Worm (Caenorhabditis elegans): ENCODE results near the gene lgc-23.

Gene lgc-23

ce11 chrX:12095200-12095599 is 30.2 kb downstream of the lgc-23 start:
- TF ChIP-seq ztf-4 (tag; optimal IDR thresholded peaks at IDR 0.05), result no peak
- peak; percentile 11 for TF ChIP-seq pqm-1 (tag; optimal IDR thresholded peaks at IDR 0.05)

- TF ChIP-seq snpc-4 (tag; optimal IDR thresholded peaks at IDR 0.05), result no peak
- no peak for TF ChIP-seq fkh-10 (GFP tag; optimal IDR thresholded peaks at IDR 0.05)
- TF ChIP-seq ceh-16 (tag; optimal IDR thresholded peaks at IDR 0.05), result no peak
- TF ChIP-seq fos-1 (tag; optimal IDR thresholded peaks at IDR 0.05), result no peak
- TF ChIP-seq mdl-1 (tag; optimal IDR thresholded peaks at IDR 0.05), result no peak
- TF ChIP-seq skn-1 (tag; optimal IDR thresholded peaks at IDR 0.05), result no peak
- no peak for TF ChIP-seq nhr-23 (tag; optimal IDR thresholded peaks at IDR 0.05)
- no peak for TF ChIP-seq sea-2 (GFP tag; optimal IDR thresholded peaks at IDR 0.05)
- TF ChIP-seq elt-3 (tag; optimal IDR thresholded peaks at IDR 0.05), result no peak
- TF ChIP-seq ceh-82 (tag; optimal IDR thresholded peaks at IDR 0.05), result no peak
These were observed 33.0 kb downstream of the lgc-23 start for ce11 chrX:12097995-12098394.

ce11 chrX:12103712-12104111 is 38.7 kb downstream of the lgc-23 start, which contains the start of gene W03G11.3:
TSS of gene W03G11.3 (minus strand) at chrX:12103812.
- no peak for TF ChIP-seq pqm-1 (tag; optimal IDR thresholded peaks at IDR 0.05)
- no peak for TF ChIP-seq ceh-9 (tag; optimal IDR thresholded peaks at IDR 0.05)
- TF ChIP-seq nhr-28 (tag; optimal IDR thresholded peaks at IDR 0.05), result no peak
- TF ChIP-seq nfya-1 (tag; optimal IDR thresholded peaks at IDR 0.05; ENCODE audit: insufficient read depth), result no peak
- no peak for TF ChIP-seq jun-1 (tag; optimal IDR thresholded peaks at IDR 0.05)
- no peak for TF ChIP-seq nhr-67 (tag; optimal IDR thresholded peaks at IDR 0.05)
- TF ChIP-seq nhr-12 (tag; optimal IDR thresholded peaks at IDR 0.05), result no peak
- no peak for TF ChIP-seq elt-1 (tag; optimal IDR thresholded peaks at IDR 0.05)
- no peak for TF ChIP-seq egl-5 (tag; optimal IDR thresholded peaks at IDR 0.05)
- no peak for TF ChIP-seq tbx-2 (tag; optimal IDR thresholded peaks at IDR 0.05)
- no peak for TF ChIP-seq nhr-11 (tag; optimal IDR thresholded peaks at IDR 0.05)
- no peak for TF ChIP-seq nhr-237 (tag; optimal IDR thresholded peaks at IDR 0.05)
- TF ChIP-seq nhr-43 (tag; optimal IDR thresholded peaks at IDR 0.05; ENCODE audit: poor library complexity, severe bottlenecking), result no peak
- no peak for TF ChIP-seq ztf-4 (tag; optimal IDR thresholded peaks at IDR 0.05)

ce11 chrX:12104630-12105029 is 39.6 kb downstream of the lgc-23 start, which contains the start of gene col-181:
TSS of gene col-181 (plus strand) at chrX:12104930.
- no peak for TF ChIP-seq pqm-1 (tag; optimal IDR thresholded peaks at IDR 0.05)
- no peak for TF ChIP-seq lin-15B (tag; optimal IDR thresholded peaks at IDR 0.05)
- TF ChIP-seq mml-1 (tag; optimal IDR thresholded peaks at IDR 0.05), result no peak
- TF ChIP-seq sea-2 (GFP tag; optimal IDR thresholded peaks at IDR 0.05), result no peak
- TF ChIP-seq elt-3 (tag; optimal IDR thresholded peaks at IDR 0.05), result no peak
- TF ChIP-seq eor-1 (tag; optimal IDR thresholded peaks at IDR 0.05), result no peak
- no peak for TF ChIP-seq elt-2 (tag; optimal IDR thresholded peaks at IDR 0.05)
- TF ChIP-seq ZK546.5 (tag; optimal IDR thresholded peaks at IDR 0.05), result no peak
- no peak for TF ChIP-seq ceh-9 (tag; optimal IDR thresholded peaks at IDR 0.05)
- no peak for TF ChIP-seq nhr-23 (tag; optimal IDR thresholded peaks at IDR 0.05)
- TF ChIP-seq snpc-4 (tag; optimal IDR thresholded peaks at IDR 0.05), result no peak
- TF ChIP-seq fkh-2 (tag; optimal IDR thresholded peaks at IDR 0.05), result no peak
- no peak for TF ChIP-seq lsy-12 (tag; optimal IDR thresholded peaks at IDR 0.05)
- TF ChIP-seq ceh-28 (tag; optimal IDR thresholded peaks at IDR 0.05), result no peak
- no peak for TF ChIP-seq tbx-2 (tag; optimal IDR thresholded peaks at IDR 0.05)

ce11 chrX:12105458-12105857 is 40.5 kb downstream of the lgc-23 start:
- TF ChIP-seq nhr-76 (tag; optimal IDR thresholded peaks at IDR 0.05) (no peak), fos-1 (tag; optimal IDR thresholded peaks at IDR 0.05) (no peak)

- TF ChIP-seq ceh-9 (tag; optimal IDR thresholded peaks at IDR 0.05), result no peak
- no peak for TF ChIP-seq aly-2 (tag; optimal IDR thresholded peaks at IDR 0.05)
- peak; percentile 26 for TF ChIP-seq egl-5 (tag; optimal IDR thresholded peaks at IDR 0.05)
- TF ChIP-seq ztf-4 (tag; optimal IDR thresholded peaks at IDR 0.05), result no peak
- no peak for TF ChIP-seq mdl-1 (tag; optimal IDR thresholded peaks at IDR 0.05)
- peak; percentile 79 for TF ChIP-seq tbx-2 (tag; optimal IDR thresholded peaks at IDR 0.05)
- peak; percentile 3 for TF ChIP-seq snpc-4 (tag; optimal IDR thresholded peaks at IDR 0.05)
- TF ChIP-seq ztf-11 (tag; optimal IDR thresholded peaks at IDR 0.05), result peak; percentile 6
- TF ChIP-seq sea-2 (GFP tag; optimal IDR thresholded peaks at IDR 0.05), result peak; percentile 81
- no peak for TF ChIP-seq mml-1 (tag; optimal IDR thresholded peaks at IDR 0.05)
- peak; percentile 20 for TF ChIP-seq fkh-2 (tag; optimal IDR thresholded peaks at IDR 0.05)
- TF ChIP-seq ceh-28 (tag; optimal IDR thresholded peaks at IDR 0.05), result peak; percentile 41
- TF ChIP-seq nhr-77 (tag; optimal IDR thresholded peaks at IDR 0.05), result peak; percentile 14
- TF ChIP-seq nhr-237 (tag; optimal IDR thresholded peaks at IDR 0.05), result no peak
- TF ChIP-seq fos-1 (tag; optimal IDR thresholded peaks at IDR 0.05), result no peak
- no peak for TF ChIP-seq ceh-16 (tag; optimal IDR thresholded peaks at IDR 0.05)
- no peak for TF ChIP-seq nhr-67 (tag; optimal IDR thresholded peaks at IDR 0.05)
- no peak for TF ChIP-seq fkh-10 (GFP tag; optimal IDR thresholded peaks at IDR 0.05)
- no peak for TF ChIP-seq elt-1 (tag; optimal IDR thresholded peaks at IDR 0.05)
- TF ChIP-seq elt-3 (tag; optimal IDR thresholded peaks at IDR 0.05), result peak in 1 of 3 experiments; percentile 25
- no peak for TF ChIP-seq nhr-28 (tag; optimal IDR thresholded peaks at IDR 0.05)
- TF ChIP-seq lsy-12 (tag; optimal IDR thresholded peaks at IDR 0.05), result peak; percentile 65
- TF ChIP-seq ama-1 (optimal IDR thresholded peaks at IDR 0.05), result no peak
- TF ChIP-seq skn-1 (tag; optimal IDR thresholded peaks at IDR 0.05), result no peak
- TF ChIP-seq elt-2 (tag; optimal IDR thresholded peaks at IDR 0.05), result peak; percentile 42
- no peak for TF ChIP-seq nhr-11 (tag; optimal IDR thresholded peaks at IDR 0.05)
- TF ChIP-seq nhr-25 (tag; optimal IDR thresholded peaks at IDR 0.05), result peak; percentile 25
- peak; percentile 33 for TF ChIP-seq nhr-76 (tag; optimal IDR thresholded peaks at IDR 0.05)
- no peak for TF ChIP-seq unc-39 (tag; optimal IDR thresholded peaks at IDR 0.05)
- TF ChIP-seq ZK546.5 (tag; optimal IDR thresholded peaks at IDR 0.05), result no peak
- TF ChIP-seq eor-1 (tag; optimal IDR thresholded peaks at IDR 0.05), result no peak
These were observed 41.0 kb downstream of the lgc-23 start for ce11 chrX:12106004-12106403.

All from whole organism, L3 larva.